Worm (Caenorhabditis elegans) whole organism, L1 larva: ENCODE measurements around the gene lgc-53.

Source experiments
- F16B12.6 ChIP-seq: fragments of 150-350 bp; optimal IDR thresholded peaks from 2 replicates; lab custom pipeline; 2014; ENCODE audit warnings: missing biosample characterization, missing genetic modification characterization
- alr-1 ChIP-seq: fragments of 200-800 bp; sonication (Bioruptor generic); optimal IDR thresholded peaks from 2 replicates; lab custom pipeline; 2018; ENCODE audit warnings: borderline replicate concordance, mild to moderate bottlenecking, missing genetic modification characterization, missing compliant biosample characterization
- ama-1 ChIP-seq: fragments of 150-350 bp; optimal IDR thresholded peaks from 2 replicates; lab custom pipeline; 2014
- blmp-1 ChIP-seq: fragments of 150-350 bp; optimal IDR thresholded peaks from 2 replicates; lab custom pipeline; 2014; ENCODE audit warnings: missing biosample characterization, missing genetic modification characterization
- ceh-63 ChIP-seq: fragments of 200-800 bp; sonication (Bioruptor generic); optimal IDR thresholded peaks from 2 replicates; lab custom pipeline; 2018; ENCODE audit warnings: mild to moderate bottlenecking, missing genetic modification characterization, missing compliant biosample characterization
- ceh-8 ChIP-seq: fragments of 200-800 bp; sonication (Bioruptor generic); optimal IDR thresholded peaks from 2 replicates; lab custom pipeline; 2018; ENCODE audit warnings: mild to moderate bottlenecking, missing genetic modification characterization, moderate library complexity, missing compliant biosample characterization
- dpl-1 ChIP-seq, 3 experiments: fragments of 150-350 bp in 2 of 3; sonication (generic microtip) in 1 of 3; optimal IDR thresholded peaks; 2 replicates each; lab custom pipeline; 2014 to 2017; ENCODE audit warnings: missing biosample characterization in 3 of 3, missing genetic modification characterization in 3 of 3, missing genetic modification reagents in 3 of 3
- efl-1 ChIP-seq, 4 experiments: fragments of 150-350 bp; optimal IDR thresholded peaks in 3 of 4; peaks in 1 of 4; 1 replicate in 1 of 4; 2 replicates in 3 of 4; lab custom pipeline; 2014; ENCODE audit warnings: missing biosample characterization in 2 of 4, missing genetic modification characterization in 2 of 4, missing genetic modification reagents in 2 of 4
- efl-3 ChIP-seq: fragments of 200-800 bp; sonication (Bioruptor generic); optimal IDR thresholded peaks from 2 replicates; lab custom pipeline; 2018; ENCODE audit warnings: mild to moderate bottlenecking, missing genetic modification characterization, missing compliant biosample characterization
- egl-13 ChIP-seq: sonication (generic microtip); optimal IDR thresholded peaks from 2 replicates; lab custom pipeline; 2016; ENCODE audit warnings: missing genotype, missing genetic modification reagents, missing genetic modification characterization, missing compliant biosample characterization
- fkh-8 ChIP-seq: sonication (generic microtip); optimal IDR thresholded peaks from 2 replicates; lab custom pipeline; 2016; ENCODE audit warnings: mild to moderate bottlenecking, missing genetic modification characterization, missing compliant biosample characterization
- grh-1 ChIP-seq: fragments of 200-800 bp; sonication (Bioruptor generic); IDR thresholded peaks from 2 replicates; pipeline ENCODE4 v1.3.6; 2022; ENCODE audit warnings: missing genetic modification reagents, missing genetic modification characterization, missing compliant biosample characterization
- irx-1 ChIP-seq: sonication (generic microtip); optimal IDR thresholded peaks from 2 replicates; lab custom pipeline; 2016; ENCODE audit warnings: missing genetic modification characterization, missing compliant biosample characterization
- jun-1 ChIP-seq: fragments of 150-350 bp; optimal IDR thresholded peaks from 2 replicates; lab custom pipeline; 2014; ENCODE audit warnings: missing biosample characterization, missing genetic modification reagents, missing genetic modification characterization
- lin-13 ChIP-seq: fragments of 150-350 bp; optimal IDR thresholded peaks from 2 replicates; lab custom pipeline; 2014; ENCODE audit warnings: missing biosample characterization, missing genetic modification reagents, missing genetic modification characterization
- lin-35 ChIP-seq, 2 experiments: fragments of 150-350 bp; optimal IDR thresholded peaks; 2 replicates each; lab custom pipeline; 2014; ENCODE audit warnings: missing biosample characterization in 2 of 2, missing genetic modification characterization in 2 of 2, missing genetic modification reagents in 2 of 2
- nhr-11 ChIP-seq: fragments of 150-350 bp; optimal IDR thresholded peaks from 2 replicates; lab custom pipeline; 2014; ENCODE audit warnings: missing biosample characterization, missing genetic modification characterization
- nhr-19 ChIP-seq: fragments of 200-800 bp; sonication (Bioruptor generic); conservative IDR thresholded peaks from 2 replicates; pipeline ENCODE4 v1.3.6; 2022; ENCODE audit warnings: missing genetic modification characterization, missing compliant biosample characterization
- nhr-28 ChIP-seq: fragments of 150-350 bp; optimal IDR thresholded peaks from 2 replicates; lab custom pipeline; 2014; ENCODE audit warnings: missing biosample characterization, missing genetic modification characterization
- nhr-76 ChIP-seq: sonication (generic microtip); optimal IDR thresholded peaks from 2 replicates; lab custom pipeline; 2017; ENCODE audit warnings: missing biosample characterization, missing genetic modification characterization
- nhr-84 ChIP-seq: sonication (generic microtip); optimal IDR thresholded peaks from 2 replicates; lab custom pipeline; 2017; ENCODE audit warnings: missing biosample characterization, missing genetic modification characterization
- skn-1 ChIP-seq: fragments of 150-350 bp; optimal IDR thresholded peaks from 2 replicates; lab custom pipeline; 2014; ENCODE audit warnings: missing biosample characterization, missing genetic modification characterization
- snu-23 ChIP-seq: sonication (generic microtip); optimal IDR thresholded peaks from 2 replicates; lab custom pipeline; 2016; ENCODE audit warnings: missing genetic modification characterization, missing compliant biosample characterization
- swsn-7 ChIP-seq: sonication (generic microtip); optimal IDR thresholded peaks from 2 replicates; lab custom pipeline; 2016; ENCODE audit warnings: missing genetic modification characterization, missing compliant biosample characterization
- tbx-2 ChIP-seq: sonication (generic microtip); optimal IDR thresholded peaks from 2 replicates; lab custom pipeline; 2016; ENCODE audit warnings: missing genetic modification characterization, missing compliant biosample characterization
- unc-86 ChIP-seq: sonication (generic microtip); optimal IDR thresholded peaks from 2 replicates; lab custom pipeline; 2016; ENCODE audit warnings: missing genetic modification characterization, missing compliant biosample characterization
- ztf-4 ChIP-seq: fragments of 150-350 bp; optimal IDR thresholded peaks from 2 replicates; lab custom pipeline; 2014; ENCODE audit warnings: missing biosample characterization, missing genetic modification characterization

lgc-53 gene

DNA sequence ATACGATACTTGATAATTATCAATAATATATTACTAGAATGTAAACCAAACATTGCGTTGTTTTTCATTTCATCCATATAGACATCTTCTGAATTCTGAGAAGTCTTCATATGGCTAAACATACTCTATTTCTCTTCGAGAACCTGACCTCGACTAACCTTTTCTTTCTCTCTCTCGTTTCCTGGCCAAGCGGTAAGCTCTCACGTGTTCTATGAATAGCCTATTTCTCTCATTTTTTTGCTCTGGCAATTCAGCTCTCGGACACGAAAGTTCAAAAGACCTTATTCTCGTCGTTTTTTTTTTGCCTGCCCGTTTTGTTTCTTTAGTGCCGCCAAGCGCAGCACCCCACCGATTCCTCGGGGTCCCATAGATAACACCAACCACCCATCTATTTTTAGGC lies 26.0 kb downstream of the lgc-53 start (continued):
- TF ChIP-seq nhr-11 (tag; lab: Kevin White, UChicago) (no peak), F16B12.6 (tag; lab: Kevin White, UChicago) (no peak), alr-1 (tag; lab: Kevin White, UChicago) (no peak)

DNA sequence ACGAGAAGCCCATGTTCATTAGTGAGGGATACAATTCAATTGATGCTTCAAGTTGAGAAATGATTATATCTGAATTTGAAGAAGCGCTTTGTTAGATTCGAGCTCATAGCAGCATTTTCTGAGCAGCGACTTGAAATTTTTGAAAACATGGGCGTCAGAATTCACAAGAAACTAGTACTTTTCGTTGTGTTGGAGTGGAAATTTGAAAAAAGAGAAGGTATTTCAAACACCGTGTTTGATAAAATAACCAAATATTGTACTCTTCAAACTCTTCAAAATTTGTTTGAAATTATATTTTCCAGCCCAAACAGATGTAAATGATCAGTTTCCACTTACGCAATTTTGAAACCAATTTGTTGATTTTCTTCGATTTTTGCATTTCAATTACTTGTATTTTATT lies 33.5 kb downstream of the lgc-53 start, which contains the start of gene C10E2.2:
Gene C10E2.2 (plus strand): TSS at position 301 of the 400 bp plus-strand sequence.
- TF ChIP-seq grh-1 (no peak), tbx-2 (tag; lab: Kevin White, UChicago) (no peak), nhr-76 (no peak), efl-3 (GFP tag; lab: Kevin White, UChicago) (no peak), nhr-28 (no peak), ceh-8 (no peak), dpl-1 (GFP tag; optimal IDR thresholded peaks at IDR 0.05; lab: Kevin White, UChicago) (no peak), swsn-7 (tag; lab: Kevin White, UChicago) (no peak), ceh-63 (GFP tag; lab: Kevin White, UChicago) (no peak), blmp-1 (tag; lab: Kevin White, UChicago) (no peak), irx-1 (tag; lab: Kevin White, UChicago) (no peak), ama-1 (no peak), nhr-84 (no peak), snu-23 (GFP tag; lab: Kevin White, UChicago) (no peak)

DNA sequence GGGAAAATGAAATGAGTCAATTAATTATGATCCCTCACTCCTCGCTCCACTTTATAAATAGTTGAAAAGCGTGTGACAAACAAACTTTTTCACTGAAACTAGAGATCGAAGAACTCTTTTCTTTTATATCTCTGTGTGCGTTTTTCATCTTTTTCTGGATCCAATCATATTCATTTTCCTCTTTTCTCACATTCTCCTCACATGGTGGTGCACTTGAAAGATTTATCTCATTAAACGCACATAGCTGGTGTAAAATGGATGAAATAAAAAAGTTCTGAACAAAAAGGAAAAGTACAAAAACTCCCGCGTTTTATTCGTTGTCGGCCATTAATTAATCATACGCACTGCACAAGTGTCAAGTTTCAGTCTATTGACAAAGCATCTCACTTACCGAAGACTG lies 40.7 kb downstream of the lgc-53 start:
- TF ChIP-seq jun-1, result no peak
- no peak for TF ChIP-seq egl-13 (tag; lab: Kevin White, UChicago)
- TF ChIP-seq unc-86 (tag; lab: Kevin White, UChicago), result peak; percentile 9
- no peak for TF ChIP-seq nhr-19
- TF ChIP-seq lin-35 (GFP tag; optimal IDR thresholded peaks at IDR 0.05; lab: Kevin White, UChicago), result no peak
- no peak for TF ChIP-seq ztf-4 (tag; lab: Kevin White, UChicago)
- no peak for TF ChIP-seq skn-1 (tag; lab: Kevin White, UChicago)

DNA sequence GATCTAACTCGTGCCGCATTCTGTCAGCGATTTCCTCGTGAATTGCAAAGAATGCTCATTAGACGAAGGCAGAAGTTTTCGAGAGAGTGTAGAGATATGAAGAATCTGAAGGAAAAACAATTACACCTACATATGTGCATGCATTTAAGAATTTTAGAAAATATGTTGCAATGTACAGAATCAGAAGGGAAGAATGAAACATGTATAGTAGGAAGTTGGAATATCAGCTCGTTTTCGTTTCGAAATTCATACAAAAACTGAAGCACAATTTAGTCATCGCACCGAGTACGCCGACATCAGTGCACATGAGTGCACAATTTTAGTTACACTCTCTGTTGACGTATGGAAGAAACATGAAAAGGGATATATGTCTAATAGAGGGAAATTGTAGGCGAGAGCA lies 43.0 kb downstream of the lgc-53 start, which contains the start of gene C10E2.5:
Gene C10E2.5 (minus strand): TSS at position 101 of the 400 bp plus-strand sequence.
- TF ChIP-seq lin-13 (GFP tag; lab: Kevin White, UChicago), result no peak
- TF ChIP-seq alr-1 (tag; lab: Kevin White, UChicago), result no peak

DNA sequence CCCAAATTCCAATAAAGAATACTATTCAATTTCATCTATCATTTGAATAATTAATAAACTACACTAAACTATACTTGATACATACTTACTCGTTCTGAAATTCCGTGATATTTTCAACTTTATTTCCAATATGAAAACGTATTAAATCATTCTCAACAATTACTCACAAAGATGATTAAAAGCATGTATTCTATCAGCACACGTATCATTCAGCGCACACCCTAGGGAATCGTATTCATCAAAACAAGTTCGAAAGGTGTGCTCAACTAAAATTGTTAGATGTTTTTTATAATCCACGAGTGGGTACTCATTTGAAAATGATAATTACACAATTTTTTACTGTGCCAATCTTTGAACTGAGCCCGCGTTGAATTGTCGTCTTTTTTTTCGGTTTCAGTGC lies 51.0 kb downstream of the lgc-53 start, which contains the start of gene C10E2.1:
Gene C10E2.1 (plus strand): TSS at position 301 of the 400 bp plus-strand sequence.
- TF ChIP-seq efl-1 (optimal IDR thresholded peaks at IDR 0.05; lab: Kevin White, UChicago) (no peak), efl-1 (GFP tag; optimal IDR thresholded peaks at IDR 0.05 in 1 of 2; lab: Kevin White, UChicago) (peak in 1 of 2 experiments; percentile 6), fkh-8 (no peak)
- TF ChIP-seq, all 84 proteins: peak for 1
